Fruit fly (Drosophila melanogaster): ENCODE results near the gene Ets65A.

Gene Ets65A

DNA sequence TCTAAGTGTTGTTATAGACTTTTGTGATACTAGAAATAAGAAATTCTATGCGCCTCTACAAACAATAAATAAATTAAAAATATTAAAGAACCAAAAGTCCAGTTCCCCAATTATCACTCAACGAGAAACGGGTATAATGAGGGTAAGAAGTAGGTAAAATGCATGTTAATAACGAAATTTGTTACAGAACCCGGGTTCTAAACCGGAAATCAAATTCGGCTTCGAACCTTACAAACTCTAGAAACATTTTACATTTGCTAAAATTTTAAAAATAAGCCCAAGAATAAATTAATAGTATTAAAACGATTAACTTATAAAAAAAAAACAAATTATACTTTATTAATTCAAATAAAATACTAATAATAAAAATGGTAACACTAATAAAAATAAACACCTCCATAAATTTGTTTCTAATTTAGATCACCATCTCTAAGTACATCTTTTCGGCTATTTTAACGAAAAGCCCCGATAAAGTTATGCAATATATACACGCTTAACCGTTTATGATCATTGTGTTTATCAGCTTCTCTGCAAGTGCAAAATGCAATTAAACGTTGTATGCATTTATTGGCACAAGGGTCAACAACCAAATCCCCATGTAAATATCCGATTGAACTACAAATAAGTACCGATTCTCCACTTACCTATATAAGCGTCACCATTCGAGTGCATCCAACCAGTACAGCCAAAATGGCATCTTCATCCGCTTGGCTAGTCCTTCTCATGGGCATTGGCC, 25.8 kb upstream of the Ets65A start, which contains the start of gene CG6602 (continued):
- TF ChIP-seq CG9215 (GFP tag; IDR thresholded peaks at IDR 0.05): 0 out of 2 replicates have a peak, but pooled peaks have one; percentile 25
- TF ChIP-seq CG11696 (GFP tag; IDR thresholded peaks at IDR 0.05): 0 out of 2 replicates have a peak, but pooled peaks have one; percentile 49
- TF ChIP-seq Asciz (GFP tag; optimal IDR thresholded peaks at IDR 0.05): peak; percentile 80
- TF ChIP-seq BEAF-32 (GFP tag; optimal IDR thresholded peaks at IDR 0.05): no peak
- peak; percentile 30; the same call in 2 of the 3 replicates for TF ChIP-seq croc (GFP tag; conservative IDR thresholded peaks at IDR 0.05)
- peak; percentile 47; the same call in 1 of the 2 replicates for TF ChIP-seq Nf-YA (GFP tag; IDR thresholded peaks at IDR 0.05)
- TF ChIP-seq Med (GFP tag): peak; percentile 92
- peak; percentile 14 for TF ChIP-seq tap (tag; optimal IDR thresholded peaks at IDR 0.05)
- peak; percentile 60 for TF ChIP-seq CG17385 (GFP tag; optimal IDR thresholded peaks at IDR 0.05)
- TF ChIP-seq CG2678 (tag; optimal IDR thresholded peaks at IDR 0.05): no peak
- TF ChIP-seq H2.0 (GFP tag; IDR thresholded peaks at IDR 0.05): peak; percentile 60
- peak; percentile 42 for TF ChIP-seq repo (GFP tag; optimal IDR thresholded peaks at IDR 0.05)
- no peak for TF ChIP-seq CG17568 (GFP tag; optimal IDR thresholded peaks at IDR 0.05)
- TF ChIP-seq HmgD (GFP tag; optimal IDR thresholded peaks at IDR 0.05): no peak
- no peak for TF ChIP-seq Eip74EF (GFP tag; optimal IDR thresholded peaks at IDR 0.05)
- TF ChIP-seq CG10209 (GFP tag; optimal IDR thresholded peaks at IDR 0.05): peak; percentile 73
- TF ChIP-seq ato (GFP tag; IDR thresholded peaks at IDR 0.05; ENCODE audit: partially characterized antibody): no peak
- no peak for TF ChIP-seq sim (GFP tag; IDR thresholded peaks at IDR 0.05)
- peak; percentile 35 for TF ChIP-seq CG4854 (GFP tag; optimal IDR thresholded peaks at IDR 0.05)
- no peak; the same call in 1 of the 3 replicates for TF ChIP-seq CG17361 (GFP tag; IDR thresholded peaks at IDR 0.05)
- peak; percentile 34 for TF ChIP-seq trem (tag; optimal IDR thresholded peaks at IDR 0.05)
- peak; percentile 72; the same call in 1 of the 2 replicates for TF ChIP-seq stc (GFP tag; IDR thresholded peaks at IDR 0.05)
- TF ChIP-seq Fer1 (GFP tag; optimal IDR thresholded peaks at IDR 0.05): peak; percentile 84
- TF ChIP-seq ase (GFP tag; IDR thresholded peaks at IDR 0.05): peak; percentile 83
- TF ChIP-seq vfl (GFP tag; optimal IDR thresholded peaks at IDR 0.05): no peak
- TF ChIP-seq CG34224 (GFP tag; IDR thresholded peaks at IDR 0.05; ENCODE audit: partially characterized antibody): no peak
- TF ChIP-seq dmrt99B (tag; optimal IDR thresholded peaks at IDR 0.05): peak; percentile 61
- peak; percentile 45 for TF ChIP-seq CG4730 (GFP tag; IDR thresholded peaks at IDR 0.05)
- peak; percentile 46; the same call in 2 of the 4 replicates for TF ChIP-seq Gug (GFP tag; IDR thresholded peaks at IDR 0.05)
- peak; percentile 24 for TF ChIP-seq CG1647 (GFP tag; optimal IDR thresholded peaks at IDR 0.05)
- no peak for TF ChIP-seq pho (GFP tag; optimal IDR thresholded peaks at IDR 0.05)
- peak; percentile 73 for TF ChIP-seq stwl (tag; optimal IDR thresholded peaks at IDR 0.05)
- peak; percentile 44 for TF ChIP-seq CG6254 (GFP tag; optimal IDR thresholded peaks at IDR 0.05)
- TF ChIP-seq gcm2 (GFP tag; optimal IDR thresholded peaks at IDR 0.05): no peak
- no peak for TF ChIP-seq Neu2 (GFP tag; optimal IDR thresholded peaks at IDR 0.05; ENCODE audit: borderline replicate concordance)
- TF ChIP-seq CG15696 (tag; optimal IDR thresholded peaks at IDR 0.05): peak; percentile 34
- TF ChIP-seq ems (GFP tag; optimal IDR thresholded peaks at IDR 0.05): no peak
- no peak for TF ChIP-seq CG7963 (GFP tag; IDR thresholded peaks at IDR 0.05; ENCODE audit: partially characterized antibody)
- TF ChIP-seq zen (tag; optimal IDR thresholded peaks at IDR 0.05): peak; percentile 71
- TF ChIP-seq NK7.1 (GFP tag; optimal IDR thresholded peaks at IDR 0.05): no peak
- peak; percentile 33 for TF ChIP-seq chn (GFP tag; optimal IDR thresholded peaks at IDR 0.05)
- no peak for TF ChIP-seq Dip2 (GFP tag; IDR thresholded peaks at IDR 0.05)
- TF ChIP-seq CG30431 (GFP tag; optimal IDR thresholded peaks at IDR 0.05): peak; percentile 67
- peak; percentile 51 for TF ChIP-seq Hr3 (GFP tag; optimal IDR thresholded peaks at IDR 0.05)
- TF ChIP-seq CG8290 (GFP tag; optimal IDR thresholded peaks at IDR 0.05): peak; percentile 25
- peak in 1 of 2 experiments; percentile 67 for TF ChIP-seq CG8290 (tag; optimal IDR thresholded peaks at IDR 0.05)
- peak; percentile 49 for TF ChIP-seq schlank (tag; optimal IDR thresholded peaks at IDR 0.05)
- no peak for TF ChIP-seq Trl (optimal IDR thresholded peaks at IDR 0.05)
- peak; percentile 62 for TF ChIP-seq Trl (GFP tag; optimal IDR thresholded peaks at IDR 0.05)
